Fruit fly (Drosophila melanogaster) Kc167 (cell line): ENCODE results near the gene CG14443.

Source experiments
- Myc ChIP-seq: fragments of >200 bp; optimal IDR thresholded peaks from 2 replicates; lab custom pipeline; 2017; ENCODE audit warnings: missing external identifiers
- Sin3A ChIP-seq: fragments of >200 bp; optimal IDR thresholded peaks from 2 replicates; lab custom pipeline; 2018; ENCODE audit warnings: missing external identifiers
- h ChIP-seq: fragments of >200 bp; optimal IDR thresholded peaks from 3 replicates; lab custom pipeline; 2018; ENCODE audit warnings: missing external identifiers
- insv ChIP-seq: fragments of >200 bp; optimal IDR thresholded peaks from 3 replicates; lab custom pipeline; 2018; ENCODE audit warnings: missing external identifiers
- psq ChIP-seq: fragments of >200 bp; optimal IDR thresholded peaks from 2 replicates; lab custom pipeline; 2017; ENCODE audit warnings: missing external identifiers
- ttk ChIP-seq: sonication (Bioruptor generic); optimal IDR thresholded peaks from 2 replicates; lab custom pipeline; 2017; ENCODE audit warnings: missing external identifiers

CG14443 gene

dm6 chrX:6642593-6643257 is 9.0 kb downstream of the CG14443 start:
- TF ChIP-seq ttk (lab: Kevin White, UChicago), result no peak
- TF ChIP-seq h (lab: Kevin White, UChicago), result no peak
- no peak for TF ChIP-seq insv (lab: Kevin White, UChicago)
- no peak for TF ChIP-seq Sin3A
- no peak for TF ChIP-seq psq (lab: Kevin White, UChicago)
- TF ChIP-seq Myc, result no peak

- TF ChIP-seq insv (lab: Kevin White, UChicago) (no peak), h (lab: Kevin White, UChicago) (no peak), Myc (no peak), ttk (lab: Kevin White, UChicago) (no peak)
These were observed 13.1 kb downstream of the CG14443 start for dm6 chrX:6646846-6647245.

- TF ChIP-seq ttk (lab: Kevin White, UChicago) (no peak), psq (lab: Kevin White, UChicago) (no peak), h (lab: Kevin White, UChicago) (no peak), insv (lab: Kevin White, UChicago) (no peak), Sin3A (no peak), Myc (no peak)
These were observed 20.6 kb downstream of the CG14443 start, which contains the start of the genes CG3226 and Cdc7 for dm6 chrX:6654198-6654831. TSS of gene CG3226 (minus strand) at chrX:6654248. TSS of gene Cdc7 (plus strand) at chrX:6654541.

- TF ChIP-seq Sin3A (no peak), Myc (no peak), insv (lab: Kevin White, UChicago) (no peak), ttk (lab: Kevin White, UChicago) (no peak), psq (lab: Kevin White, UChicago) (no peak), h (lab: Kevin White, UChicago) (no peak)
These were observed 22.4 kb downstream of the CG14443 start for dm6 chrX:6656023-6656594.

- no peak for TF ChIP-seq psq (lab: Kevin White, UChicago)
- TF ChIP-seq ttk (lab: Kevin White, UChicago), result no peak
- no peak for TF ChIP-seq insv (lab: Kevin White, UChicago)
- TF ChIP-seq h (lab: Kevin White, UChicago), result no peak
- TF ChIP-seq Myc, result no peak
- no peak for TF ChIP-seq Sin3A
These were observed 23.1 kb downstream of the CG14443 start for dm6 chrX:6656626-6657558.

DNA sequence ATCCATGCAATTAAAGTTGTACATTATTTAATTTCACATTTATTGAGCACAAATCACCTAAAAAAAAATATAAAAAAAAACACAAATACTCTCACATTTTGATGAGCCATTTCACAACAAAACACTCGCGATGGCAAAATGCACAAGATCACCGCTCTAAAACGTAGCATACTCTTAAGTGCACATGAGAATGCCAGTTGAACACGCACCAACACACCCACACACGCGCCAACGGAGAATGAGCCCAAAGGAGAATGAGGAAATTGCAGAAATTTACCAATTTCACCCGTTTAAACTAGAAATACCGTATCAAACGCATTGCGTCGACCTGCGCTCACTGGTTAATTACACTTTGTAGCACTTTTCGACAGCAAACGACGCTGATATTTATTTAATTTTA is 26.2 kb downstream of the CG14443 start:
- TF ChIP-seq Sin3A (no peak), Myc (no peak), insv (lab: Kevin White, UChicago) (no peak), ttk (lab: Kevin White, UChicago) (no peak)

DNA sequence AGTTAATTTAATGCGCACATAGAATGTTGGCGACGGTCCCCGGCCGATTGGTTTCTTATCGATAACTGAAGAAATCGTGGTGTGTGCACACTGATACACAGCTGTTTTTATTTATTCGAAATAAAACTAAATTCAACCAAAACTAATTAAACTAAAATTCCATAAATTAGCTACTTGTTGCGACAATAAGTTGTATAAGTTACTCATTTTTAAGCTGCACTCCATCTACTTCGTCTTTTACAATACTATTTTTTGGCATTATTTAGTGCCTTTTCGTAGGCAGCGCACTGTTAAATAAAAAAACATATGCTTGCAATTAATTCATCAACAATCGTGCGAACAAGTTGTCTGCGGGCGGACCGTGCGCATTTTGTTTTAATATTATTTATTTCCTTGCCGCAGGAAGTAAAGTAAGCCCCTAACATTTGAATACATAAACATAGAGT is 27.7 kb downstream of the CG14443 start, which contains the start of the genes CG3224 and Ctr1A:
CG3224 (minus strand) TSS at position 71 of the 446 bp plus-strand sequence.
Ctr1A (plus strand) TSS at position 256 of the 446 bp plus-strand sequence.
- TF ChIP-seq insv (lab: Kevin White, UChicago) (no peak), h (lab: Kevin White, UChicago) (no peak), Myc (no peak), psq (lab: Kevin White, UChicago) (no peak), Sin3A (no peak), ttk (lab: Kevin White, UChicago) (no peak)

DNA sequence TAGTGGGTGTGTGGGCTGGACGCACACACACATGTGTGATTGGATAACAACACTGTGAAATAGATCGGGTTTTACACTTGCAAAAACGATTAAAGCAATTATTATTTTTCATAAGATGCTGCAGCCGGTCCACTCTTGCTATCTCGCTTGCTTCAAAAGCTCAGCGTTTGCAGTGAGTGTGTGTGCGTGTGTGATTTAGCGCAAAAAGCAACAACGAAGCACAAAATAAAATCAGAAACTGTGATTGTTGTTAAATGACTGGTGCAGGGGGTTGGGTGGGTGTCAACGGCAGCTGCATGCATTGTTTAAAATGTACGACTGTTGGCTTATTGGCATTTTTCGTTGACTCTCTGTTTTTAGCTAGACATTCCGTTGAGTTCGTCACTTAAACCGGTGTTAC is 28.1 kb downstream of the CG14443 start:
- TF ChIP-seq psq (lab: Kevin White, UChicago) (no peak), Sin3A (no peak), ttk (lab: Kevin White, UChicago) (no peak), Myc (no peak), insv (lab: Kevin White, UChicago) (no peak), h (lab: Kevin White, UChicago) (no peak)

- no peak for TF ChIP-seq psq (lab: Kevin White, UChicago)
- TF ChIP-seq Myc, result no peak
- TF ChIP-seq insv (lab: Kevin White, UChicago), result no peak
- no peak for TF ChIP-seq Sin3A
- TF ChIP-seq ttk (lab: Kevin White, UChicago), result no peak
- TF ChIP-seq h (lab: Kevin White, UChicago), result no peak
These were observed 28.6 kb downstream of the CG14443 start for dm6 chrX:6662378-6662777.

- TF ChIP-seq ttk (lab: Kevin White, UChicago), result no peak
- no peak for TF ChIP-seq insv (lab: Kevin White, UChicago)
- no peak for TF ChIP-seq Myc
- no peak for TF ChIP-seq Sin3A
- TF ChIP-seq psq (lab: Kevin White, UChicago), result no peak
- TF ChIP-seq h (lab: Kevin White, UChicago), result no peak
These were observed 29.3 kb downstream of the CG14443 start for dm6 chrX:6662876-6663551.

DNA sequence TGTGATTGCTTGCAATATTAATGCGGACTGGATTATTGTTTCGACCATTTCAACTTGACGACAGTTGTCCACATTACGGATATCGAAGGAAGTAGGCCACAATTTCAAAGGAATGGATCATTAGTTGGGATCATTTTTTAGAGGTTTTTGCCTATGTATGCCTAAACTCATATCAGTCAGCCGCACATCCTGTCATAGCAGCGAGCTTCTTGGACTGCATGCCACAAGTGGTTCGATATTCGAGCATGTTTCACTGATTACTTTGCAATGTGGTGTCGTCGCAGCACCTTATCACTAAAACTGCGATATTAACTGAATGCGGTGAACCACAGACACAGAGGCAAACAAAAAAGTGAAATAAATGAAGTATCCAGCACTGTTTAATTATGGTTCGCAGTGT is 30.2 kb downstream of the CG14443 start:
- TF ChIP-seq psq (lab: Kevin White, UChicago) (no peak), Sin3A (no peak), h (lab: Kevin White, UChicago) (no peak), Myc (no peak), insv (lab: Kevin White, UChicago) (no peak), ttk (lab: Kevin White, UChicago) (no peak)
